Worm (Caenorhabditis elegans): ENCODE data around the gene ctsa-4.2.
A peak's percentile ranks its signal among the peaks of the same experiment; 100 is the strongest.

ctsa-4.2 gene

ce11 chrIII:6581585-6581984 is 30.7 kb upstream of the ctsa-4.2 start, which contains the start of gene acr-21 (continued):
- TF ChIP-seq atf-7 (tag; optimal IDR thresholded peaks at IDR 0.05) (no peak), hsf-1 (GFP tag; IDR thresholded peaks at IDR 0.05) (no peak), mcd-1 (GFP tag; IDR thresholded peaks at IDR 0.05) (no peak), bed-1 (GFP tag; IDR thresholded peaks at IDR 0.05) (no peak), pbrm-1 (GFP tag; IDR thresholded peaks at IDR 0.05) (no peak), attf-3 (GFP tag; conservative IDR thresholded peaks at IDR 0.05) (no peak), madf-10 (tag; optimal IDR thresholded peaks at IDR 0.05) (no peak)

- TF ChIP-seq gei-17 (GFP tag; optimal IDR thresholded peaks at IDR 0.05) (no peak), B0336.3 (GFP tag; IDR thresholded peaks at IDR 0.05) (no peak), egrh-3 (GFP tag; IDR thresholded peaks at IDR 0.05) (no peak), somi-1 (GFP tag; optimal IDR thresholded peaks at IDR 0.05) (no peak), ZK185.1 (tag; optimal IDR thresholded peaks at IDR 0.05; ENCODE audit: poor library complexity, severe bottlenecking) (no peak), mcd-1 (GFP tag; IDR thresholded peaks at IDR 0.05) (no peak), B0035.1 (tag; optimal IDR thresholded peaks at IDR 0.05) (no peak), lsl-1 (GFP tag; optimal IDR thresholded peaks at IDR 0.05) (no peak), attf-5 (GFP tag; optimal IDR thresholded peaks at IDR 0.05) (no peak), Y95B8A.8 (GFP tag; IDR thresholded peaks at IDR 0.05) (no peak), nfya-2 (GFP tag; IDR thresholded peaks at IDR 0.05) (no peak), lsy-27 (tag; optimal IDR thresholded peaks at IDR 0.05; ENCODE audit: borderline replicate concordance, insufficient read depth) (no peak), B0261.1 (tag; optimal IDR thresholded peaks at IDR 0.05) (no peak)
Observed at ce11 chrIII:6587564-6587963, 24.8 kb upstream of the ctsa-4.2 start, which contains the start of gene ddo-3. ddo-3 (plus strand) TSS chrIII:6587864.

- TF ChIP-seq Y53G8AR.9 (GFP tag; conservative IDR thresholded peaks at IDR 0.05), result no peak
- no peak for TF ChIP-seq lin-54 (GFP tag; optimal IDR thresholded peaks at IDR 0.05)
- no peak for TF ChIP-seq K12H6.12 (tag; optimal IDR thresholded peaks at IDR 0.05)
- TF ChIP-seq snpc-1.3 (tag; optimal IDR thresholded peaks at IDR 0.05; ENCODE audit: insufficient read depth), result no peak
- TF ChIP-seq sea-2 (GFP tag; IDR thresholded peaks at IDR 0.05), result no peak
- TF ChIP-seq let-607 (tag; optimal IDR thresholded peaks at IDR 0.05), result no peak
- no peak for TF ChIP-seq somi-1 (GFP tag; optimal IDR thresholded peaks at IDR 0.05)
- TF ChIP-seq hlh-12 (tag; optimal IDR thresholded peaks at IDR 0.05), result no peak
- no peak for TF ChIP-seq madf-6 (GFP tag; IDR thresholded peaks at IDR 0.05)
- no peak for TF ChIP-seq ceh-58 (GFP tag; IDR thresholded peaks at IDR 0.05)
- TF ChIP-seq hrde-1 (tag; optimal IDR thresholded peaks at IDR 0.05; ENCODE audit: borderline replicate concordance), result no peak
- no peak for TF ChIP-seq F10E7.11 (tag; optimal IDR thresholded peaks at IDR 0.05)
- no peak for TF ChIP-seq tbx-9 (tag; optimal IDR thresholded peaks at IDR 0.05; ENCODE audit: borderline replicate concordance)
- no peak for TF ChIP-seq athp-1 (tag; optimal IDR thresholded peaks at IDR 0.05)
- TF ChIP-seq chd-7 (tag; optimal IDR thresholded peaks at IDR 0.05), result no peak
- no peak for TF ChIP-seq pbrm-1 (GFP tag; IDR thresholded peaks at IDR 0.05)
Observed at ce11 chrIII:6589499-6589898, 22.8 kb upstream of the ctsa-4.2 start.

ce11 chrIII:6592075-6592474 is 20.3 kb upstream of the ctsa-4.2 start, which contains the start of gene F20H11.1:
F20H11.1 (minus strand) TSS chrIII:6592175.
- TF ChIP-seq ceh-100 (GFP tag; IDR thresholded peaks at IDR 0.05), result no peak
- TF ChIP-seq atf-7 (tag; optimal IDR thresholded peaks at IDR 0.05), result peak; percentile 25
